Fruit fly (Drosophila melanogaster): ENCODE data around the gene CG10376.

- TF ChIP-seq ovo (GFP tag; optimal IDR thresholded peaks at IDR 0.05) (no peak), bab1 (GFP tag; optimal IDR thresholded peaks at IDR 0.05) (no peak), toe (GFP tag; optimal IDR thresholded peaks at IDR 0.05) (no peak), CG7101 (tag; optimal IDR thresholded peaks at IDR 0.05) (no peak)
Measured at dm6 chr2L:18751337-18751736, 48.4 kb upstream of the CG10376 start.

All from whole organism, adult.